Worm (Caenorhabditis elegans): ENCODE measurements around the gene pot-2.

DNA sequence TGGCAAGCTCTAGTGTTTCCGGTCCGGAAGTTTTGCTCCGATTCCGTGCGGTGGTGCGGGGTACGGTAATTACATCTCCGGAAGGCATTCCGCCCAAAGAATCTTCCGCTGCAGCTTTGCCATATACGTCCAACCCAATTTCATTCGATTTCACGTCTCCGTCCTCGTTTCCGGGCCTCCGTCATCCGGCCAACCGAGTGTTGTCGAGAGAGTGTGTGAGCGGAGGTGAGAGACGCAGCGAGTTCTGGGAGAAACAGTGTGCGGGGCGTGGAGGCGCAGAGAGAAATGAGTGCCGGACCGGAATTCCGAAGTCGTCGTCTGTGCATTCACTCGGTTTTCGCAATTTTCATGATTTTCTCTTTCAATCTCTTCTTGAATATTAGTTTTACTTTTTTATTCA, 45.3 kb downstream of the pot-2 start:
- TF ChIP-seq madf-8 (GFP tag; conservative IDR thresholded peaks at IDR 0.05) (no peak), ztf-18 (tag; optimal IDR thresholded peaks at IDR 0.05) (no peak), Y79H2A.3 (GFP tag; conservative IDR thresholded peaks at IDR 0.05) (no peak), ets-4 (GFP tag; optimal IDR thresholded peaks at IDR 0.05) (no peak), die-1 (tag; optimal IDR thresholded peaks at IDR 0.05) (no peak), F10E7.11 (tag; optimal IDR thresholded peaks at IDR 0.05) (no peak), pbrm-1 (GFP tag; IDR thresholded peaks at IDR 0.05) (no peak)

Measured in whole organism, young adult.